Worm (Caenorhabditis elegans): ENCODE data around the gene cku-70.
"Not testable (repeated sequence)": the region's sequence is repeated elsewhere in the genome, so short reads cannot be mapped to it uniquely, and the experiment has no call there.

Gene cku-70

DNA sequence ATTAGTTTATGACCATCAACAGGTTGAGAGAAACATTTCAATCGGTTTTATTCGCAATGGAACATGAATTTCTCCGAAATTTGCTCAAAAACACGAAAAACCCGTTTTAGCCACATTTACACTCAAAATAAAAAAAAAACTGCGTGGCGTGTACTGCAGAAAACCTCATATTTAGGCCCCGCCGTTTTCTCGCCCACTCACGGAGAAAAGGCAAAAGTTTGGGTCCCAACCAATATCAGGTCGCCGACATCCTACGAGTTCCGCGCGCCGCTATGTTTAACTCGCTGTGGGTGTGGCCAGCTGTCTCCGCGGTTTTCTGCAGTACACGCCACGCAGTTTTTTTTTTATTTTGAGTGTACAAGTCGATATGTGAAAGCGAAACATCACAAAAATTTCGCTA is 30.8 kb upstream of the cku-70 start:
- TF ChIP-seq snpc-4 (tag; optimal IDR thresholded peaks at IDR 0.05): peak; percentile 75
- TF ChIP-seq skn-1 (tag; optimal IDR thresholded peaks at IDR 0.05): no peak

ce11 chrIII:11127528-11127927 is 27.1 kb upstream of the cku-70 start, which contains the start of gene Y48A6C.8:
TSS of gene Y48A6C.8 (minus strand) at chrIII:11127628.
- TF ChIP-seq nhr-237 (tag; optimal IDR thresholded peaks at IDR 0.05) (no peak), ceh-82 (tag; optimal IDR thresholded peaks at IDR 0.05) (no peak), nhr-10 (tag; optimal IDR thresholded peaks at IDR 0.05) (no peak), peb-1 (tag; optimal IDR thresholded peaks at IDR 0.05) (no peak), unc-39 (tag; optimal IDR thresholded peaks at IDR 0.05) (no peak), crh-2 (tag; optimal IDR thresholded peaks at IDR 0.05) (no peak)

ce11 chrIII:11129363-11129762 is 25.3 kb upstream of the cku-70 start:
- TF ChIP-seq C34F6.9 (tag; optimal IDR thresholded peaks at IDR 0.05): peak; percentile 1
- TF ChIP-seq unc-55 (GFP tag; optimal IDR thresholded peaks at IDR 0.05): peak; percentile 29
- TF ChIP-seq lin-39 (tag; optimal IDR thresholded peaks at IDR 0.05): no peak
- TF ChIP-seq aly-2 (tag; optimal IDR thresholded peaks at IDR 0.05): no peak

DNA sequence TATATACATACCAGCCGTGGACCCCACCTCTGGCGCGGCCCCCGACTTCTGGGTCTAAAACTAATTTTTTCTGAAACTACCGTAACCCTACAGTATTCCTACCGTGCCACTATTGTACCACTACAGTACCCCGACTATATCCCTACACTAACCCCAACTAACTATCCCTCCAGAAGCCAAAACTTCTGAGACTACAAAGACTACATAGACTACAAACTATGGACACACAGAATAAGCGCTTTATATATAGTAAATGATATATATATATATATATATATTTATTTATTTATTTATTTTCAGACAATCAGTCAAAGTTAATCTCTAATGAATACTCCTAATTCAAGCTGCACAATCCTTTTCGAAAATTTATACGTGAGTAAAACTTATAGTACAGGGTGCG is 23.2 kb upstream of the cku-70 start, which contains the start of gene pha-1:
TSS of gene pha-1 (plus strand) at position 301 of the 400 bp plus-strand sequence.
- not testable (repeated sequence) for TF ChIP-seq blmp-1 (tag; optimal IDR thresholded peaks at IDR 0.05; ENCODE audit: insufficient read depth); C34F6.9 (tag; optimal IDR thresholded peaks at IDR 0.05); dmd-4 (tag; optimal IDR thresholded peaks at IDR 0.05)

- TF ChIP-seq unc-55 (GFP tag; optimal IDR thresholded peaks at IDR 0.05) (peak; percentile 61), gmeb-1 (tag; optimal IDR thresholded peaks at IDR 0.05) (peak; percentile 31), sma-9 (GFP tag; optimal IDR thresholded peaks at IDR 0.05) (peak; percentile 7), sma-9 (tag; optimal IDR thresholded peaks at IDR 0.05) (no peak), C34F6.9 (tag; optimal IDR thresholded peaks at IDR 0.05) (peak; percentile 21), mdl-1 (tag; optimal IDR thresholded peaks at IDR 0.05) (no peak), nhr-129 (tag; optimal IDR thresholded peaks at IDR 0.05) (peak; percentile 34), lin-13 (GFP tag; optimal IDR thresholded peaks at IDR 0.05) (peak; percentile 0), crh-2 (tag; optimal IDR thresholded peaks at IDR 0.05) (peak; percentile 62), fos-1 (tag; optimal IDR thresholded peaks at IDR 0.05) (peak; percentile 85), mbf-1 (tag; optimal IDR thresholded peaks at IDR 0.05) (no peak), snpc-4 (tag; optimal IDR thresholded peaks at IDR 0.05) (no peak), lsy-2 (tag; optimal IDR thresholded peaks at IDR 0.05) (peak in 1 of 2 experiments; percentile 52), ztf-11 (tag; optimal IDR thresholded peaks at IDR 0.05) (no peak)
Measured at ce11 chrIII:11138922-11139321, 15.7 kb upstream of the cku-70 start, which contains the start of gene fbxa-128. TSS of gene fbxa-128 (minus strand) at chrIII:11139113.

ce11 chrIII:11141791-11142490 is 12.7 kb upstream of the cku-70 start, which contains the start of the genes Y47D3A.1 and pola-1:
TSS of gene Y47D3A.1 (minus strand) at chrIII:11141841.
TSS of gene pola-1 (plus strand) at chrIII:11142448.
- TF ChIP-seq lin-11 (tag; optimal IDR thresholded peaks at IDR 0.05) (peak; percentile 75), blmp-1 (tag; optimal IDR thresholded peaks at IDR 0.05; ENCODE audit: insufficient read depth) (peak; percentile 24), ceh-82 (tag; optimal IDR thresholded peaks at IDR 0.05) (peak; percentile 62), dmd-4 (tag; optimal IDR thresholded peaks at IDR 0.05) (no peak), unc-62 (GFP tag; optimal IDR thresholded peaks at IDR 0.05) (no peak), Y55F3AM.14 (GFP tag; optimal IDR thresholded peaks at IDR 0.05) (peak; percentile 16), fos-1 (tag; optimal IDR thresholded peaks at IDR 0.05) (peak; percentile 71), ztf-1 (GFP tag; conservative IDR thresholded peaks at IDR 0.05) (no peak), nhr-6 (tag; optimal IDR thresholded peaks at IDR 0.05) (peak; percentile 36), gmeb-1 (tag; optimal IDR thresholded peaks at IDR 0.05) (peak; percentile 92), nhr-25 (tag; optimal IDR thresholded peaks at IDR 0.05) (peak; percentile 69), crh-2 (tag; optimal IDR thresholded peaks at IDR 0.05) (peak; percentile 84), F13H6.1 (tag; optimal IDR thresholded peaks at IDR 0.05) (peak; percentile 66), ceh-16 (tag; optimal IDR thresholded peaks at IDR 0.05) (no peak), C34F6.9 (tag; optimal IDR thresholded peaks at IDR 0.05) (peak; percentile 85), nhr-129 (tag; optimal IDR thresholded peaks at IDR 0.05) (peak; percentile 86), nhr-23 (tag; optimal IDR thresholded peaks at IDR 0.05) (no peak), sma-3 (GFP tag; optimal IDR thresholded peaks at IDR 0.05) (peak; percentile 86), mbf-1 (tag; optimal IDR thresholded peaks at IDR 0.05) (no peak), lin-39 (tag; optimal IDR thresholded peaks at IDR 0.05) (no peak), ZK546.5 (tag; optimal IDR thresholded peaks at IDR 0.05) (peak; percentile 4), sem-4 (tag; optimal IDR thresholded peaks at IDR 0.05) (peak; percentile 18), aly-2 (tag; optimal IDR thresholded peaks at IDR 0.05) (no peak), nhr-21 (tag; optimal IDR thresholded peaks at IDR 0.05) (peak; percentile 46), snpc-4 (tag; optimal IDR thresholded peaks at IDR 0.05) (peak; percentile 82), nhr-11 (tag; optimal IDR thresholded peaks at IDR 0.05) (no peak), lin-13 (GFP tag; optimal IDR thresholded peaks at IDR 0.05) (peak; percentile 93), ztf-4 (tag; optimal IDR thresholded peaks at IDR 0.05) (peak; percentile 26), unc-55 (GFP tag; optimal IDR thresholded peaks at IDR 0.05) (peak; percentile 94), lsy-2 (tag; optimal IDR thresholded peaks at IDR 0.05) (peak; percentile 48 to 88)

Data from whole organism, L2 larva.